Worm (Caenorhabditis elegans) whole organism, young adult: Measurements from ENCODE around the gene F53F4.12.

Experiments
- ceh-91 ChIP-seq: fragments of 200-800 bp; sonication (Bioruptor generic); IDR thresholded peaks from 2 replicates; pipeline ENCODE4 v1.3.6; 2022; ENCODE audit warnings: missing genetic modification reagents, missing genetic modification characterization, missing compliant biosample characterization
- dpl-1 ChIP-seq: fragments of 150-350 bp; optimal IDR thresholded peaks from 2 replicates; lab custom pipeline; 2014; ENCODE audit warnings: missing biosample characterization, missing genetic modification reagents, missing genetic modification characterization
- ets-4 ChIP-seq: fragments of 200-800 bp; sonication (Bioruptor generic); optimal IDR thresholded peaks from 2 replicates; lab custom pipeline; 2018; ENCODE audit warnings: mild to moderate bottlenecking, missing genetic modification characterization, missing compliant biosample characterization
- let-526 ChIP-seq: fragments of 200-800 bp; sonication (Bioruptor generic); IDR thresholded peaks from 2 replicates; pipeline ENCODE4 v1.3.6; 2022; ENCODE audit warnings: missing genetic modification reagents, missing genetic modification characterization, missing compliant biosample characterization
- nfya-1 ChIP-seq: sonication (generic microtip); optimal IDR thresholded peaks from 2 replicates; lab custom pipeline; 2017; ENCODE audit warnings: antibody characterized with exemption, missing compliant biosample characterization, missing genetic modification characterization, borderline replicate concordance; ENCODE audit not compliant: insufficient read depth
- unc-62 ChIP-seq: fragments of 150-350 bp; optimal IDR thresholded peaks from 2 replicates; lab custom pipeline; 2014; ENCODE audit warnings: missing biosample characterization, missing genetic modification reagents, missing genetic modification characterization
- zfh-2 ChIP-seq: fragments of 200-800 bp; sonication (Bioruptor generic); conservative IDR thresholded peaks from 2 replicates; pipeline ENCODE4 v1.3.6; 2022; ENCODE audit warnings: missing genetic modification reagents, missing genetic modification characterization, missing compliant biosample characterization
- ztf-18 ChIP-seq: sonication (generic microtip); optimal IDR thresholded peaks from 2 replicates; lab custom pipeline; 2016; ENCODE audit warnings: missing genotype, mild to moderate bottlenecking, missing genetic modification characterization, missing compliant biosample characterization

ce11 chrV:13659219-13659618 is 33.4 kb downstream of the F53F4.12 start:
- no peak for TF ChIP-seq dpl-1 (GFP tag; lab: Kevin White, UChicago)
- no peak for TF ChIP-seq ztf-18 (tag; lab: Kevin White, UChicago)
- no peak for TF ChIP-seq zfh-2 (GFP tag; lab: Robert Waterston, UW)
- TF ChIP-seq unc-62 (GFP tag; lab: Kevin White, UChicago): no peak
- no peak for TF ChIP-seq let-526 (GFP tag; lab: Robert Waterston, UW)
- no peak for TF ChIP-seq ceh-91 (GFP tag; lab: Robert Waterston, UW)
- TF ChIP-seq nfya-1 (tag; lab: Kevin White, UChicago): no peak
- TF ChIP-seq ets-4 (GFP tag; lab: Kevin White, UChicago): no peak
